Fruit fly (Drosophila melanogaster) whole organism, embryonic: Measurements from ENCODE around the gene CG2321.

Source experiments
- Atf3 ChIP-seq: fragments of 200-800 bp; sonication (Bioruptor generic); optimal IDR thresholded peaks from 3 replicates; lab custom pipeline; 2016; ENCODE audit warnings: missing biosample characterization, missing genetic modification characterization
- Bgb ChIP-seq: fragments of 200-800 bp; sonication (Bioruptor generic); IDR thresholded peaks from 2 replicates; pipeline ENCODE4 v1.3.6; 2022; ENCODE audit warnings: missing biosample characterization, missing genetic modification characterization; ENCODE audit not compliant: partially characterized antibody
- CG10267 ChIP-seq: fragments of 200-800 bp; sonication (Bioruptor generic); optimal IDR thresholded peaks from 2 replicates; lab custom pipeline; 2018; ENCODE audit warnings: missing biosample characterization, mild to moderate bottlenecking, missing genetic modification characterization, moderate library complexity
- CG10654 ChIP-seq: fragments of 200-800 bp; sonication (Bioruptor generic); optimal IDR thresholded peaks from 2 replicates; lab custom pipeline; 2016; ENCODE audit warnings: missing biosample characterization, missing genetic modification characterization
- CG13123 ChIP-seq: fragments of 200-800 bp; sonication (Bioruptor generic); optimal IDR thresholded peaks from 2 replicates; lab custom pipeline; 2016; ENCODE audit warnings: missing biosample characterization, missing genetic modification characterization
- CG16863 ChIP-seq: fragments of 200-800 bp; sonication (Bioruptor generic); optimal IDR thresholded peaks from 3 replicates; lab custom pipeline; 2016; ENCODE audit warnings: missing biosample characterization, missing genetic modification characterization
- CG17361 ChIP-seq: fragments of 200-800 bp; sonication (Bioruptor generic); IDR thresholded peaks from 3 replicates; pipeline ENCODE4 v1.3.6; 2022; ENCODE audit warnings: missing biosample characterization, missing genetic modification characterization
- CG17802 ChIP-seq: fragments of 200-800 bp; sonication (Bioruptor generic); optimal IDR thresholded peaks from 2 replicates; lab custom pipeline; 2018; ENCODE audit warnings: missing biosample characterization, mild to moderate bottlenecking, missing genetic modification characterization, moderate library complexity
- CG17829 ChIP-seq: fragments of 200-800 bp; optimal IDR thresholded peaks from 2 replicates; lab custom pipeline; 2019; ENCODE audit warnings: missing biosample characterization, mild to moderate bottlenecking, missing genetic modification characterization, moderate library complexity
- CG18599 ChIP-seq: fragments of 200-800 bp; sonication (Bioruptor generic); optimal IDR thresholded peaks from 3 replicates; lab custom pipeline; 2017; ENCODE audit warnings: missing biosample characterization, missing genetic modification characterization, mild to moderate bottlenecking, moderate library complexity, missing genetic modification reagents
- CG2712 ChIP-seq: fragments of 200-800 bp; optimal IDR thresholded peaks from 3 replicates; lab custom pipeline; 2019; ENCODE audit warnings: missing biosample characterization, mild to moderate bottlenecking, missing genetic modification characterization, moderate library complexity
- CG31224 ChIP-seq: fragments of 200-800 bp; sonication (Bioruptor generic); IDR thresholded peaks from 2 replicates; pipeline ENCODE4 v1.3.6; 2022; ENCODE audit warnings: missing biosample characterization, missing genetic modification characterization
- CG32767 ChIP-seq: fragments of 200-800 bp; sonication (Bioruptor generic); IDR thresholded peaks from 2 replicates; pipeline ENCODE4 v1.3.6; 2022; ENCODE audit warnings: missing biosample characterization, missing genetic modification characterization
- CG3995 ChIP-seq: fragments of 200-800 bp; sonication (Bioruptor generic); optimal IDR thresholded peaks from 3 replicates; lab custom pipeline; 2016; ENCODE audit warnings: missing biosample characterization, missing genetic modification characterization
- CG6175 ChIP-seq: fragments of 200-800 bp; sonication (Bioruptor generic); IDR thresholded peaks from 3 replicates; pipeline ENCODE4 v1.3.6; 2022; ENCODE audit warnings: missing biosample characterization, missing genetic modification characterization
- CG6683 ChIP-seq: fragments of 200-800 bp; sonication (Bioruptor generic); optimal IDR thresholded peaks from 2 replicates; lab custom pipeline; 2017; ENCODE audit warnings: missing biosample characterization, mild to moderate bottlenecking, missing genetic modification characterization, missing genetic modification reagents
- CG7372 ChIP-seq: fragments of 200-800 bp; sonication (Bioruptor generic); IDR thresholded peaks from 2 replicates; pipeline ENCODE4 v1.3.6; 2022; ENCODE audit warnings: missing biosample characterization, missing genetic modification characterization
- CG7556 ChIP-seq: fragments of 200-800 bp; sonication (Bioruptor generic); optimal IDR thresholded peaks from 2 replicates; lab custom pipeline; 2017; ENCODE audit warnings: missing biosample characterization, mild to moderate bottlenecking, missing genetic modification characterization
- CG7928 ChIP-seq: fragments of 200-800 bp; sonication (Bioruptor generic); optimal IDR thresholded peaks from 2 replicates; lab custom pipeline; 2017; ENCODE audit warnings: missing biosample characterization, mild to moderate bottlenecking, missing genetic modification characterization
- CG7987 ChIP-seq: fragments of 200-800 bp; sonication (Bioruptor generic); optimal IDR thresholded peaks from 2 replicates; lab custom pipeline; 2018; ENCODE audit warnings: missing biosample characterization, mild to moderate bottlenecking, missing genetic modification characterization, moderate library complexity
- Camta ChIP-seq: fragments of 200-800 bp; sonication (Bioruptor generic); optimal IDR thresholded peaks from 2 replicates; lab custom pipeline; 2016; ENCODE audit warnings: missing biosample characterization, missing genetic modification characterization
- D ChIP-seq, 2 experiments: fragments of 200-800 bp in 1 of 2; fragments of >200 bp in 1 of 2; sonication (Bioruptor generic) in 1 of 2; optimal IDR thresholded peaks; 2 replicates in 1 of 2; 3 replicates in 1 of 2; lab custom pipeline; 2017; ENCODE audit warnings: mild to moderate bottlenecking in 1 of 2, missing biosample characterization in 1 of 2, missing genetic modification characterization in 1 of 2, missing genetic modification reagents in 1 of 2
- E2f1 ChIP-seq: fragments of 200-800 bp; sonication (Bioruptor generic); IDR thresholded peaks from 2 replicates; pipeline ENCODE4 v1.3.6; 2022; ENCODE audit warnings: missing biosample characterization, missing genetic modification characterization
- Ets97D ChIP-seq: fragments of 200-800 bp; sonication (Bioruptor generic); optimal IDR thresholded peaks from 3 replicates; lab custom pipeline; 2016; ENCODE audit warnings: missing biosample characterization, missing genetic modification characterization
- Fer3 ChIP-seq: fragments of 200-800 bp; sonication (Bioruptor generic); optimal IDR thresholded peaks from 2 replicates; lab custom pipeline; 2018; ENCODE audit warnings: missing biosample characterization, mild to moderate bottlenecking, missing genetic modification characterization, moderate library complexity
- HLH54F ChIP-seq: fragments of 200-800 bp; sonication (Bioruptor generic); optimal IDR thresholded peaks from 3 replicates; lab custom pipeline; 2016; ENCODE audit warnings: missing biosample characterization, missing genetic modification characterization
- Nf-YA ChIP-seq: fragments of 200-800 bp; sonication (Bioruptor generic); IDR thresholded peaks from 2 replicates; pipeline ENCODE4 v1.3.6; 2022; ENCODE audit warnings: missing biosample characterization, missing genetic modification characterization
- Side ChIP-seq: fragments of 200-800 bp; sonication (Bioruptor generic); optimal IDR thresholded peaks from 2 replicates; lab custom pipeline; 2016; ENCODE audit warnings: missing biosample characterization, missing genetic modification characterization
- Vsx1 ChIP-seq: fragments of 200-800 bp; sonication (Bioruptor generic); optimal IDR thresholded peaks from 2 replicates; lab custom pipeline; 2017; ENCODE audit warnings: missing biosample characterization, mild to moderate bottlenecking, missing genetic modification characterization, missing genetic modification reagents
- Xrp1 ChIP-seq: fragments of 200-800 bp; sonication (Bioruptor generic); IDR thresholded peaks from 2 replicates; pipeline ENCODE4 v1.3.6; 2022; ENCODE audit warnings: missing biosample characterization, missing genetic modification characterization
- br ChIP-seq: fragments of >200 bp; optimal IDR thresholded peaks from 2 replicates; lab custom pipeline; 2017
- cg ChIP-seq: fragments of 200-800 bp; sonication (Bioruptor generic); optimal IDR thresholded peaks from 3 replicates; lab custom pipeline; 2019; ENCODE audit warnings: missing biosample characterization, mild to moderate bottlenecking, missing genetic modification characterization, moderate library complexity
- chinmo ChIP-seq: fragments of 200-800 bp; sonication (Bioruptor generic); IDR thresholded peaks from 4 replicates; pipeline ENCODE4 v1.3.6; 2022; ENCODE audit warnings: missing biosample characterization, missing genetic modification characterization; ENCODE audit not compliant: partially characterized antibody
- ci ChIP-seq: fragments of 200-800 bp; sonication (Bioruptor generic); IDR thresholded peaks from 3 replicates; pipeline ENCODE4 v1.3.6; 2022; ENCODE audit warnings: missing biosample characterization, missing genetic modification characterization
- crc ChIP-seq: fragments of 200-800 bp; sonication (Bioruptor generic); optimal IDR thresholded peaks from 2 replicates; lab custom pipeline; 2016; ENCODE audit warnings: missing biosample characterization, missing genetic modification characterization
- crp ChIP-seq, 2 experiments: fragments of 200-800 bp; sonication (Bioruptor generic); optimal IDR thresholded peaks; 2 replicates in 1 of 2; 3 replicates in 1 of 2; lab custom pipeline; 2017; ENCODE audit warnings: missing biosample characterization in 2 of 2, missing genetic modification characterization in 2 of 2, mild to moderate bottlenecking in 1 of 2, moderate library complexity in 1 of 2
- fru ChIP-seq: fragments of >200 bp; optimal IDR thresholded peaks from 2 replicates; lab custom pipeline; 2017
- ham ChIP-seq: fragments of 200-800 bp; sonication (Bioruptor generic); IDR thresholded peaks from 2 replicates; pipeline ENCODE4 v1.3.6; 2022; ENCODE audit warnings: missing biosample characterization, missing genetic modification characterization
- hth ChIP-seq: fragments of >200 bp; optimal IDR thresholded peaks from 2 replicates; lab custom pipeline; 2017; ENCODE audit warnings: inconsistent platforms
- jumu ChIP-seq: fragments of 200-800 bp; sonication (Bioruptor generic); optimal IDR thresholded peaks from 3 replicates; lab custom pipeline; 2016; ENCODE audit warnings: missing biosample characterization, missing genetic modification characterization
- knrl ChIP-seq: fragments of 200-800 bp; sonication (Bioruptor generic); IDR thresholded peaks from 3 replicates; pipeline ENCODE4 v1.3.6; 2022; ENCODE audit warnings: missing biosample characterization, missing genetic modification characterization; ENCODE audit not compliant: partially characterized antibody
- maf-S ChIP-seq: fragments of 200-800 bp; sonication (Bioruptor generic); optimal IDR thresholded peaks from 2 replicates; lab custom pipeline; 2016; ENCODE audit warnings: missing biosample characterization, missing genetic modification characterization
- nerfin-2 ChIP-seq: fragments of 200-800 bp; sonication (Bioruptor generic); IDR thresholded peaks from 2 replicates; pipeline ENCODE4 v1.3.6; 2022; ENCODE audit warnings: missing biosample characterization, missing genetic modification characterization; ENCODE audit not compliant: partially characterized antibody
- nom ChIP-seq: fragments of 200-800 bp; sonication (Bioruptor generic); optimal IDR thresholded peaks from 2 replicates; lab custom pipeline; 2017; ENCODE audit warnings: missing biosample characterization, missing genetic modification characterization, mild to moderate bottlenecking, moderate library complexity, missing genetic modification reagents
- org-1 ChIP-seq: fragments of 200-800 bp; sonication (Bioruptor generic); optimal IDR thresholded peaks from 2 replicates; lab custom pipeline; 2017; ENCODE audit warnings: missing biosample characterization, missing genetic modification characterization
- pb ChIP-seq: fragments of 200-800 bp; sonication (Bioruptor generic); optimal IDR thresholded peaks from 3 replicates; lab custom pipeline; 2016; ENCODE audit warnings: missing biosample characterization, missing genetic modification characterization
- ro ChIP-seq: fragments of 200-800 bp; sonication (Bioruptor generic); IDR thresholded peaks from 2 replicates; pipeline ENCODE4 v1.3.6; 2022; ENCODE audit warnings: missing biosample characterization, missing genetic modification characterization
- sima ChIP-seq: fragments of 200-800 bp; sonication (Bioruptor generic); optimal IDR thresholded peaks from 2 replicates; lab custom pipeline; 2016; ENCODE audit warnings: missing biosample characterization, missing genetic modification characterization
- tna ChIP-seq: fragments of 200-800 bp; sonication (Bioruptor generic); IDR thresholded peaks from 2 replicates; pipeline ENCODE4 v1.3.6; 2022; ENCODE audit warnings: missing biosample characterization, missing genetic modification characterization; ENCODE audit not compliant: partially characterized antibody
- toy ChIP-seq: fragments of 200-800 bp; sonication (Bioruptor generic); IDR thresholded peaks from 2 replicates; pipeline ENCODE4 v1.3.6; 2022; ENCODE audit warnings: missing biosample characterization, missing genetic modification characterization
- yki ChIP-seq: fragments of >200 bp; optimal IDR thresholded peaks from 3 replicates; lab custom pipeline; 2018
- zf30C ChIP-seq: fragments of 200-800 bp; sonication (Bioruptor generic); optimal IDR thresholded peaks from 3 replicates; lab custom pipeline; 2018; ENCODE audit warnings: missing biosample characterization, mild to moderate bottlenecking, missing genetic modification characterization
- zfh2 ChIP-seq: fragments of 200-800 bp; sonication (Bioruptor generic); optimal IDR thresholded peaks from 2 replicates; lab custom pipeline; 2016; ENCODE audit warnings: missing biosample characterization, missing genetic modification characterization

CG2321 gene

DNA sequence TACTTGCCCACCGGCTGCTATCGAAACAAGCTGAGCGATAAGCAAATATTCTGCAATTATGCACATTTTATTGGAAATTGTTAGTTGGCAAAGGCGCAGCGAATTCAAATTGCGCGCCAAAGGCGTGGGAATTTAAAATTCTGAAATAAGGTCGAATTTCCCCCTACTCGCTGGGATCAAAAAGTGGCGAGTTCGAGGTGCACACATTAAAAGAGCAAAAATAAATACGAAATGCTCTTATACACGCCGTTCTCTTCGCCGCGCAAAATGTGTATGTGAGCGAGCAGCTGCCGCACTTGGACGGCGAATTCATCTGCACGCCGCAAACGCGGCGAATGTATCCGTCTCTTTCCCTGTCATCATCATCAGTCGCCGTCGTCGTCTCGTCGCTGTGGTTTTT is 31.9 kb downstream of the CG2321 start (continued):
- no peak for TF ChIP-seq CG31224 (GFP tag; lab: Robert Waterston, UW)
- TF ChIP-seq CG7987: no peak
- no peak for TF ChIP-seq CG3995 (GFP tag; lab: Kevin White, UChicago)
- peak; percentile 42; the same call in 1 of the 3 replicates for TF ChIP-seq ci
- TF ChIP-seq org-1 (GFP tag; lab: Kevin White, UChicago): no peak
- no peak for TF ChIP-seq jumu (GFP tag; lab: Kevin White, UChicago)
- peak; percentile 37 for TF ChIP-seq cg (GFP tag; lab: Kevin White, UChicago)
- TF ChIP-seq Camta: no peak
- TF ChIP-seq CG7928: no peak
- no peak for TF ChIP-seq CG16863 (GFP tag; lab: Kevin White, UChicago)
- TF ChIP-seq CG17829 (tag; lab: Kevin White, UChicago): no peak
- no peak for TF ChIP-seq Nf-YA (GFP tag; lab: Robert Waterston, UW)
- no peak for TF ChIP-seq zfh2 (GFP tag; lab: Kevin White, UChicago)
- TF ChIP-seq CG18599 (GFP tag; lab: Kevin White, UChicago): no peak
- no peak for TF ChIP-seq Vsx1 (GFP tag; lab: Kevin White, UChicago)
- TF ChIP-seq hth: no peak
- TF ChIP-seq HLH54F (GFP tag; lab: Kevin White, UChicago): no peak
- no peak for TF ChIP-seq Ets97D
- no peak for TF ChIP-seq Side (GFP tag; lab: Kevin White, UChicago)
- TF ChIP-seq Atf3: no peak
- TF ChIP-seq crc: no peak
- TF ChIP-seq fru (lab: Kevin White, UChicago): peak; percentile 47
- no peak for TF ChIP-seq CG6683
- no peak for TF ChIP-seq br
- TF ChIP-seq CG17802 (tag; lab: Kevin White, UChicago): no peak
- no peak for TF ChIP-seq maf-S
- TF ChIP-seq CG6175: no peak
- TF ChIP-seq pb: no peak
- peak; percentile 28; the same call in 1 of the 2 replicates for TF ChIP-seq CG32767 (GFP tag; lab: Robert Waterston, UW)
- TF ChIP-seq zf30C (GFP tag; lab: Kevin White, UChicago): no peak
- TF ChIP-seq CG10267 (tag; lab: Kevin White, UChicago): no peak
- no peak for TF ChIP-seq ro
- no peak for TF ChIP-seq CG10654 (GFP tag; lab: Kevin White, UChicago)
- TF ChIP-seq CG17361: no peak
- peak; percentile 89; the same call in 2 of the 4 replicates for TF ChIP-seq chinmo
- TF ChIP-seq CG7372 (GFP tag; lab: Robert Waterston, UW): no peak
- TF ChIP-seq E2f1 (GFP tag; lab: Robert Waterston, UW): no peak
- TF ChIP-seq yki (lab: Kevin White, UChicago): no peak
- TF ChIP-seq D (optimal IDR thresholded peaks at IDR 0.05; lab: Kevin White, UChicago): no peak
- no peak for TF ChIP-seq D (GFP tag; optimal IDR thresholded peaks at IDR 0.05; lab: Kevin White, UChicago)
- no peak for TF ChIP-seq CG2712 (tag; lab: Kevin White, UChicago)
- TF ChIP-seq nom: peak; percentile 12
- TF ChIP-seq Fer3 (tag; lab: Kevin White, UChicago): no peak
- no peak for TF ChIP-seq Xrp1 (GFP tag; lab: Robert Waterston, UW)
- TF ChIP-seq sima (GFP tag; lab: Kevin White, UChicago): no peak
- TF ChIP-seq tna (GFP tag; lab: Robert Waterston, UW): no peak
- no peak for TF ChIP-seq CG13123 (GFP tag; lab: Kevin White, UChicago)
- TF ChIP-seq crp (GFP tag; optimal IDR thresholded peaks at IDR 0.05; lab: Kevin White, UChicago): no peak
- TF ChIP-seq CG7556 (GFP tag; lab: Kevin White, UChicago): no peak
- no peak for TF ChIP-seq ham (GFP tag; lab: Robert Waterston, UW)
- TF ChIP-seq Bgb: no peak
- TF ChIP-seq nerfin-2 (GFP tag; lab: Robert Waterston, UW): no peak
- TF ChIP-seq toy: no peak
- TF ChIP-seq knrl: no peak
